Worm (Caenorhabditis elegans): Measurements from ENCODE around the gene T05C12.8.

T05C12.8 gene

ce11 chrII:8190455-8190854 lies at the start of gene T05C12.8:
Gene T05C12.8 (minus strand): TSS chrII:8190555.
- TF ChIP-seq unc-39 (tag; optimal IDR thresholded peaks at IDR 0.05) (no peak), eor-1 (tag; optimal IDR thresholded peaks at IDR 0.05) (no peak), ztf-4 (tag; optimal IDR thresholded peaks at IDR 0.05) (no peak), skn-1 (tag; optimal IDR thresholded peaks at IDR 0.05) (no peak), ceh-28 (tag; optimal IDR thresholded peaks at IDR 0.05) (no peak), fos-1 (tag; optimal IDR thresholded peaks at IDR 0.05) (no peak), lin-15B (tag; optimal IDR thresholded peaks at IDR 0.05) (no peak), nhr-67 (tag; optimal IDR thresholded peaks at IDR 0.05) (no peak), nhr-12 (tag; optimal IDR thresholded peaks at IDR 0.05) (no peak), mdl-1 (tag; optimal IDR thresholded peaks at IDR 0.05) (no peak), R02D3.7 (tag; optimal IDR thresholded peaks at IDR 0.05) (no peak), nhr-237 (tag; optimal IDR thresholded peaks at IDR 0.05) (no peak), fkh-2 (tag; optimal IDR thresholded peaks at IDR 0.05) (no peak), lsy-12 (tag; optimal IDR thresholded peaks at IDR 0.05) (no peak)

- TF ChIP-seq mdl-1 (tag; optimal IDR thresholded peaks at IDR 0.05) (no peak), mml-1 (tag; optimal IDR thresholded peaks at IDR 0.05) (no peak), lin-39 (tag; optimal IDR thresholded peaks at IDR 0.05) (no peak), nhr-12 (tag; optimal IDR thresholded peaks at IDR 0.05) (no peak), fkh-10 (GFP tag; optimal IDR thresholded peaks at IDR 0.05) (no peak), zag-1 (tag; optimal IDR thresholded peaks at IDR 0.05) (no peak), elt-1 (tag; optimal IDR thresholded peaks at IDR 0.05) (no peak), nhr-76 (tag; optimal IDR thresholded peaks at IDR 0.05) (no peak), ceh-28 (tag; optimal IDR thresholded peaks at IDR 0.05) (no peak), fos-1 (tag; optimal IDR thresholded peaks at IDR 0.05) (no peak), ceh-16 (tag; optimal IDR thresholded peaks at IDR 0.05) (no peak), snpc-4 (tag; optimal IDR thresholded peaks at IDR 0.05) (no peak), ceh-82 (tag; optimal IDR thresholded peaks at IDR 0.05) (no peak), ama-1 (optimal IDR thresholded peaks at IDR 0.05) (no peak)
Observed at ce11 chrII:8238155-8238554, 47.8 kb upstream of the T05C12.8 start, which contains the start of gene nlp-5. Gene nlp-5 (plus strand): TSS chrII:8238455.

- no peak for TF ChIP-seq jun-1 (tag; optimal IDR thresholded peaks at IDR 0.05)
- TF ChIP-seq unc-39 (tag; optimal IDR thresholded peaks at IDR 0.05) = no peak
- no peak for TF ChIP-seq zag-1 (tag; optimal IDR thresholded peaks at IDR 0.05)
- TF ChIP-seq nfya-1 (tag; optimal IDR thresholded peaks at IDR 0.05; ENCODE audit: insufficient read depth) = no peak
Observed at ce11 chrII:8232489-8232888, 42.1 kb upstream of the T05C12.8 start, which contains the start of gene M110.7. Gene M110.7 (plus strand): TSS chrII:8232789.

ce11 chrII:8230976-8231375 lies 40.6 kb upstream of the T05C12.8 start, which contains the start of gene M110.9:
Gene M110.9 (plus strand): TSS chrII:8231276.
- TF ChIP-seq ama-1 (optimal IDR thresholded peaks at IDR 0.05) = no peak
- no peak for TF ChIP-seq ZK546.5 (tag; optimal IDR thresholded peaks at IDR 0.05)
- TF ChIP-seq jun-1 (tag; optimal IDR thresholded peaks at IDR 0.05) = no peak
- TF ChIP-seq nhr-25 (tag; optimal IDR thresholded peaks at IDR 0.05) = no peak
- TF ChIP-seq aly-2 (tag; optimal IDR thresholded peaks at IDR 0.05) = no peak
- no peak for TF ChIP-seq nhr-12 (tag; optimal IDR thresholded peaks at IDR 0.05)
- TF ChIP-seq pha-4 (tag; optimal IDR thresholded peaks at IDR 0.05) = no peak
- TF ChIP-seq sea-2 (GFP tag; optimal IDR thresholded peaks at IDR 0.05) = no peak
- TF ChIP-seq ceh-16 (tag; optimal IDR thresholded peaks at IDR 0.05) = no peak
- TF ChIP-seq mml-1 (tag; optimal IDR thresholded peaks at IDR 0.05) = no peak
- TF ChIP-seq ceh-82 (tag; optimal IDR thresholded peaks at IDR 0.05) = no peak
- no peak for TF ChIP-seq eor-1 (tag; optimal IDR thresholded peaks at IDR 0.05)
- no peak for TF ChIP-seq hmg-11 (tag; optimal IDR thresholded peaks at IDR 0.05)
- no peak for TF ChIP-seq nhr-11 (tag; optimal IDR thresholded peaks at IDR 0.05)
- no peak for TF ChIP-seq elt-1 (tag; optimal IDR thresholded peaks at IDR 0.05)
- TF ChIP-seq nhr-43 (tag; optimal IDR thresholded peaks at IDR 0.05; ENCODE audit: poor library complexity, severe bottlenecking) = no peak
- TF ChIP-seq nhr-28 (tag; optimal IDR thresholded peaks at IDR 0.05) = no peak
- TF ChIP-seq ztf-4 (tag; optimal IDR thresholded peaks at IDR 0.05) = no peak

- TF ChIP-seq nhr-28 (tag; optimal IDR thresholded peaks at IDR 0.05) (no peak), ceh-16 (tag; optimal IDR thresholded peaks at IDR 0.05) (no peak), pha-4 (tag; optimal IDR thresholded peaks at IDR 0.05) (peak; percentile 68), fos-1 (tag; optimal IDR thresholded peaks at IDR 0.05) (no peak), unc-62 (GFP tag; optimal IDR thresholded peaks at IDR 0.05) (no peak), elt-2 (tag; optimal IDR thresholded peaks at IDR 0.05) (peak; percentile 95), ceh-28 (tag; optimal IDR thresholded peaks at IDR 0.05) (peak; percentile 22), pqm-1 (tag; optimal IDR thresholded peaks at IDR 0.05) (peak; percentile 83)
Observed at ce11 chrII:8226475-8226874, 36.1 kb upstream of the T05C12.8 start.

Measured in whole organism, L3 larva.